Fruit fly (Drosophila melanogaster): ENCODE measurements around the gene CtsB.

CtsB gene

dm6 chrX:13811480-13811879 lies 29.5 kb upstream of the CtsB start, which contains the start of gene CG11095 (continued):
- 0 out of 2 replicates have a peak, but pooled peaks have one; percentile 21 for TF ChIP-seq CG2129 (GFP tag; IDR thresholded peaks at IDR 0.05; ENCODE audit: partially characterized antibody)
- peak; percentile 51 for TF ChIP-seq CG1603 (tag; optimal IDR thresholded peaks at IDR 0.05)
- TF ChIP-seq CG3281 (GFP tag; optimal IDR thresholded peaks at IDR 0.05), result no peak
- no peak for TF ChIP-seq CG4854 (GFP tag; optimal IDR thresholded peaks at IDR 0.05)
- TF ChIP-seq Pdp1 (GFP tag; optimal IDR thresholded peaks at IDR 0.05), result peak in 1 of 2 experiments; percentile 65
- no peak for TF ChIP-seq zen (tag; optimal IDR thresholded peaks at IDR 0.05)
- TF ChIP-seq Atf3 (GFP tag; optimal IDR thresholded peaks at IDR 0.05), result no peak
- TF ChIP-seq pan (optimal IDR thresholded peaks at IDR 0.05), result no peak
- no peak for TF ChIP-seq pan (GFP tag; optimal IDR thresholded peaks at IDR 0.05 in 1 of 2, IDR thresholded peaks at IDR 0.05 in 1 of 2)
- TF ChIP-seq BEAF-32 (GFP tag; optimal IDR thresholded peaks at IDR 0.05), result peak; percentile 70
- TF ChIP-seq Hmr (GFP tag; optimal IDR thresholded peaks at IDR 0.05), result no peak
- TF ChIP-seq Bdp1 (GFP tag; optimal IDR thresholded peaks at IDR 0.05), result no peak
- no peak for TF ChIP-seq CG10209 (GFP tag; optimal IDR thresholded peaks at IDR 0.05)
- peak; percentile 64 for TF ChIP-seq Bgb (GFP tag; IDR thresholded peaks at IDR 0.05; ENCODE audit: partially characterized antibody)
- no peak for TF ChIP-seq Dek (tag; optimal IDR thresholded peaks at IDR 0.05)
- no peak for TF ChIP-seq CG4424 (GFP tag; optimal IDR thresholded peaks at IDR 0.05)
- TF ChIP-seq sob (GFP tag; IDR thresholded peaks at IDR 0.05), result no peak
- TF ChIP-seq CTCF (GFP tag; optimal IDR thresholded peaks at IDR 0.05), result peak; percentile 19
- no peak for TF ChIP-seq al (GFP tag; IDR thresholded peaks at IDR 0.05)
- TF ChIP-seq CG4360 (GFP tag; IDR thresholded peaks at IDR 0.05), result no peak
- TF ChIP-seq Usf (GFP tag; optimal IDR thresholded peaks at IDR 0.05), result no peak
- no peak for TF ChIP-seq ac (GFP tag; optimal IDR thresholded peaks at IDR 0.05)
- no peak for TF ChIP-seq usp (GFP tag; optimal IDR thresholded peaks at IDR 0.05)
- TF ChIP-seq CG33557 (GFP tag; optimal IDR thresholded peaks at IDR 0.05), result no peak
- peak; percentile 40 for TF ChIP-seq CG30020 (tag; optimal IDR thresholded peaks at IDR 0.05)
- no peak for TF ChIP-seq CG8388 (GFP tag; optimal IDR thresholded peaks at IDR 0.05)
- peak; percentile 48; the same call in 2 of the 3 replicates for TF ChIP-seq CG34224 (GFP tag; IDR thresholded peaks at IDR 0.05; ENCODE audit: partially characterized antibody)
- no peak for TF ChIP-seq E2f1 (GFP tag; IDR thresholded peaks at IDR 0.05)
- TF ChIP-seq amos (GFP tag; IDR thresholded peaks at IDR 0.05; ENCODE audit: partially characterized antibody), result peak; percentile 54
- TF ChIP-seq NC2α (GFP tag; optimal IDR thresholded peaks at IDR 0.05), result no peak
- no peak for TF ChIP-seq Lim3 (GFP tag; IDR thresholded peaks at IDR 0.05)
- peak; percentile 84 for TF ChIP-seq CG14710 (tag; optimal IDR thresholded peaks at IDR 0.05)

dm6 chrX:13805554-13805953 lies 23.6 kb upstream of the CtsB start:
- TF ChIP-seq lab (GFP tag; optimal IDR thresholded peaks at IDR 0.05), result peak; percentile 5
- peak; percentile 26 for TF ChIP-seq Sry-δ (GFP tag; optimal IDR thresholded peaks at IDR 0.05)
- TF ChIP-seq Drgx (GFP tag; IDR thresholded peaks at IDR 0.05), result 0 out of 2 replicates have a peak, but pooled peaks have one; percentile 6
- no peak for TF ChIP-seq CG1602 (GFP tag; optimal IDR thresholded peaks at IDR 0.05)
- TF ChIP-seq CG2202 (tag; optimal IDR thresholded peaks at IDR 0.05), result peak; percentile 2
- TF ChIP-seq row (GFP tag; IDR thresholded peaks at IDR 0.05), result 0 out of 3 replicates have a peak, but pooled peaks have one; percentile 8
- peak; percentile 8 for TF ChIP-seq CG33557 (GFP tag; optimal IDR thresholded peaks at IDR 0.05)
- peak; percentile 12; the same call in 1 of the 3 replicates for TF ChIP-seq dysf (GFP tag; IDR thresholded peaks at IDR 0.05)
- TF ChIP-seq oc (tag; optimal IDR thresholded peaks at IDR 0.05), result no peak
- TF ChIP-seq ken (GFP tag; IDR thresholded peaks at IDR 0.05), result no peak
- peak; percentile 46 for TF ChIP-seq CoRest (tag; optimal IDR thresholded peaks at IDR 0.05)
- peak; percentile 4 for TF ChIP-seq HmgD (GFP tag; optimal IDR thresholded peaks at IDR 0.05)
- peak; percentile 28 for TF ChIP-seq grn (GFP tag; optimal IDR thresholded peaks at IDR 0.05)
- no peak for TF ChIP-seq amos (GFP tag; IDR thresholded peaks at IDR 0.05; ENCODE audit: partially characterized antibody)
- peak; percentile 10; the same call in 1 of the 3 replicates for TF ChIP-seq gce (GFP tag; IDR thresholded peaks at IDR 0.05)
- TF ChIP-seq CG6254 (GFP tag; optimal IDR thresholded peaks at IDR 0.05), result no peak
- no peak for TF ChIP-seq CG17359 (tag; optimal IDR thresholded peaks at IDR 0.05)
- TF ChIP-seq MBD-R2 (GFP tag; IDR thresholded peaks at IDR 0.05), result no peak
- TF ChIP-seq E2f2 (GFP tag; IDR thresholded peaks at IDR 0.05), result peak; percentile 11; the same call in 1 of the 2 replicates
- no peak for TF ChIP-seq luna (GFP tag; optimal IDR thresholded peaks at IDR 0.05)
- TF ChIP-seq CG30431 (GFP tag; optimal IDR thresholded peaks at IDR 0.05), result no peak
- TF ChIP-seq Nf-YB (GFP tag; optimal IDR thresholded peaks at IDR 0.05), result peak; percentile 16
